Fruit fly (Drosophila melanogaster): Measurements from ENCODE around the gene CG14556.

CG14556 gene

dm6 chr3R:26081380-26081991, 45.0 kb upstream of the CG14556 start (continued):
- TF ChIP-seq sens-2 (GFP tag; IDR thresholded peaks at IDR 0.05) (no peak; the same call in 1 of the 2 replicates), Med (GFP tag) (no peak)

DNA sequence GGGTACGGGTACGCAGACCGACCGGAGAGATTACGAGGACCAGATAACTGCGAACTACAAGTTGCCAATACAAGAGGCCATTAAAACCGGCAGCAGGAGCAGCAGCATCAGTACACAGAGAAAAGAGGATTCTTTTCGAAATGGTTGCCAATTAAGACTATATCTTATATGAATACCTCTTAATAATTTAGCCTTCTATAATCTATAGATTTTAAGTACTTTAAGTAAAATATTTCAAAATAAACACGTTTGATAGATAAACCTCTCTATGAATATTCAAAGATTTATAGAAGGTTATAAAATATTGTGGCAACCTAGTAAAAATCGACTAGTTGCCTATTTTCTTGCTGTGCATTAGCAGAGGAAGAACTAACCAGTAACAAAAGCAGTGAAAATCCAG, 30.9 kb upstream of the CG14556 start:
- no peak for TF ChIP-seq D19A (tag; optimal IDR thresholded peaks at IDR 0.05)
- TF ChIP-seq CG7357 (GFP tag; IDR thresholded peaks at IDR 0.05), result no peak
- no peak for TF ChIP-seq pfk (GFP tag; optimal IDR thresholded peaks at IDR 0.05)
- no peak for TF ChIP-seq NfI (GFP tag; optimal IDR thresholded peaks at IDR 0.05)
- no peak for TF ChIP-seq ssp (GFP tag; IDR thresholded peaks at IDR 0.05)
- no peak for TF ChIP-seq chif (GFP tag; optimal IDR thresholded peaks at IDR 0.05)
- TF ChIP-seq Dek (tag; optimal IDR thresholded peaks at IDR 0.05), result no peak
- TF ChIP-seq stc (GFP tag; IDR thresholded peaks at IDR 0.05), result no peak
- TF ChIP-seq knrl (GFP tag; IDR thresholded peaks at IDR 0.05; ENCODE audit: partially characterized antibody), result no peak
- TF ChIP-seq CG12219 (GFP tag; optimal IDR thresholded peaks at IDR 0.05), result no peak
- no peak for TF ChIP-seq Kr (GFP tag; optimal IDR thresholded peaks at IDR 0.05)
- TF ChIP-seq CG6683 (GFP tag; optimal IDR thresholded peaks at IDR 0.05), result no peak
- TF ChIP-seq Deaf1 (tag; optimal IDR thresholded peaks at IDR 0.05), result no peak

DNA sequence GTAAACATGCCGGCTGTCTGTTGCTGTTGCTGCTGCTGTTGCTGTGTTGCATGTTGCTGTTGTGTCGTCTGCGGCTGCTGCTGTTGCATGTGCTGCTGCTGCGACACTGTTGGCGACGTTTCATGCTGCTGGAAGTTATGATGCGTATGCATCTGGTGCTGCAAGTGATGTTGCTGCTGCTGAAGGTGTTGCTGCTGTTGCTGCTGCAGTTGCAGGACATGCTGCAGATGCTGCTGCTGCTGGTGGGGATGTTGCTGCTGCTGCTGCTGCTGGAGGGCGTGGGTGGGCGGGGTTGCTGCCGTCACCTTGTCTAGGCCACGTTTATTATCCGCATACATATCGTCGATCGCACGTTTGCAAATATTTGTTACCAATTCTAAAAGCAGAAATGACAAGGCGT, 30.3 kb upstream of the CG14556 start:
- no peak for TF ChIP-seq knrl (GFP tag; IDR thresholded peaks at IDR 0.05; ENCODE audit: partially characterized antibody)
- TF ChIP-seq CG6254 (GFP tag; optimal IDR thresholded peaks at IDR 0.05), result no peak
- TF ChIP-seq CG33213 (GFP tag; optimal IDR thresholded peaks at IDR 0.05), result no peak
- 0 out of 2 replicates have a peak, but pooled peaks have one; percentile 13 for TF ChIP-seq NFAT (GFP tag; IDR thresholded peaks at IDR 0.05)
- TF ChIP-seq CG7928 (GFP tag; optimal IDR thresholded peaks at IDR 0.05), result no peak
- TF ChIP-seq exex (tag; optimal IDR thresholded peaks at IDR 0.05), result no peak
- TF ChIP-seq Ravus (GFP tag; IDR thresholded peaks at IDR 0.05), result no peak
- TF ChIP-seq CG9215 (GFP tag; IDR thresholded peaks at IDR 0.05), result 0 out of 2 replicates have a peak, but pooled peaks have one; percentile 25
- TF ChIP-seq dimm (GFP tag; IDR thresholded peaks at IDR 0.05), result no peak
- TF ChIP-seq gro (GFP tag; optimal IDR thresholded peaks at IDR 0.05), result no peak
- no peak for TF ChIP-seq lab (GFP tag; optimal IDR thresholded peaks at IDR 0.05)
- TF ChIP-seq Myb (GFP tag; optimal IDR thresholded peaks at IDR 0.05), result no peak
- no peak for TF ChIP-seq btn (GFP tag; optimal IDR thresholded peaks at IDR 0.05)
- TF ChIP-seq dysf (GFP tag; IDR thresholded peaks at IDR 0.05), result peak; percentile 28; the same call in 1 of the 3 replicates
- TF ChIP-seq dan (GFP tag; IDR thresholded peaks at IDR 0.05), result 0 out of 2 replicates have a peak, but pooled peaks have one; percentile 11

dm6 chr3R:26098502-26099210, 27.8 kb upstream of the CG14556 start, which contains the start of gene dysf:
dysf (minus strand) TSS chr3R:26098711.
- TF ChIP-seq CG18599 (GFP tag; optimal IDR thresholded peaks at IDR 0.05) (peak; percentile 58), CG6689 (GFP tag; IDR thresholded peaks at IDR 0.05) (peak; percentile 68; the same call in 1 of the 2 replicates), C15 (GFP tag; IDR thresholded peaks at IDR 0.05) (no peak), Hr3 (GFP tag; optimal IDR thresholded peaks at IDR 0.05) (peak; percentile 77), CG10543 (GFP tag; optimal IDR thresholded peaks at IDR 0.05) (no peak), hbn (GFP tag; IDR thresholded peaks at IDR 0.05; ENCODE audit: partially characterized antibody) (no peak), dysf (GFP tag; IDR thresholded peaks at IDR 0.05) (peak; percentile 89), sc (optimal IDR thresholded peaks at IDR 0.05) (no peak), sc (GFP tag; optimal IDR thresholded peaks at IDR 0.05) (peak; percentile 63), CG18619 (GFP tag; optimal IDR thresholded peaks at IDR 0.05) (peak; percentile 68), vvl (GFP tag; IDR thresholded peaks at IDR 0.05) (peak; percentile 48; the same call in 1 of the 2 replicates), H15 (GFP tag; IDR thresholded peaks at IDR 0.05) (0 out of 3 replicates have a peak, but pooled peaks have one; percentile 32), CG6765 (GFP tag; optimal IDR thresholded peaks at IDR 0.05) (peak; percentile 23), YL-1 (GFP tag; optimal IDR thresholded peaks at IDR 0.05) (no peak), CG12391 (tag; optimal IDR thresholded peaks at IDR 0.05) (peak; percentile 77), CG32772 (GFP tag; IDR thresholded peaks at IDR 0.05) (peak; percentile 11; the same call in 1 of the 2 replicates), Sry-δ (GFP tag; optimal IDR thresholded peaks at IDR 0.05) (no peak), CG2875 (GFP tag; optimal IDR thresholded peaks at IDR 0.05) (peak; percentile 51)

All from whole organism, embryonic.